Worm (Caenorhabditis elegans): ENCODE data around the gene unc-104.

ce11 chrII:6994677-6995076, at the start of gene unc-104:
- TF ChIP-seq mel-28 (tag; optimal IDR thresholded peaks at IDR 0.05; ENCODE audit: borderline replicate concordance) (no peak), efl-1 (GFP tag; optimal IDR thresholded peaks at IDR 0.05) (no peak), B0336.3 (GFP tag; IDR thresholded peaks at IDR 0.05) (no peak), nfya-1 (tag; optimal IDR thresholded peaks at IDR 0.05; ENCODE audit: borderline replicate concordance, insufficient read depth) (no peak), pha-4 (tag; optimal IDR thresholded peaks at IDR 0.05) (no peak), attf-6 (GFP tag; IDR thresholded peaks at IDR 0.05) (no peak), B0261.1 (tag; optimal IDR thresholded peaks at IDR 0.05) (no peak), F57A8.1 (GFP tag; optimal IDR thresholded peaks at IDR 0.05) (no peak)
